Fruit fly (Drosophila melanogaster): Measurements from ENCODE around the gene Uro.

dm6 chr2L:7795859-7796258 lies 16.0 kb downstream of the Uro start, which contains the start of gene LKRSDH:
- no peak for TF ChIP-seq Clk (GFP tag; optimal IDR thresholded peaks at IDR 0.05)
- no peak for TF ChIP-seq cnc (optimal IDR thresholded peaks at IDR 0.05)
- no peak for TF ChIP-seq Hr96 (GFP tag; optimal IDR thresholded peaks at IDR 0.05)
- no peak for TF ChIP-seq CG12768 (GFP tag; optimal IDR thresholded peaks at IDR 0.05)
- TF ChIP-seq kay (GFP tag; ENCODE audit: borderline replicate concordance): no peak

All from whole organism, adult.